Worm (Caenorhabditis elegans): ENCODE results near the gene C34C6.3.

C34C6.3 gene

ce11 chrII:8738955-8739354, 47.2 kb downstream of the C34C6.3 start (continued):
- TF ChIP-seq nhr-25 (tag; optimal IDR thresholded peaks at IDR 0.05; ENCODE audit: borderline replicate concordance, insufficient read depth) = no peak
- no peak for TF ChIP-seq set-16 (GFP tag; IDR thresholded peaks at IDR 0.05)
- no peak for TF ChIP-seq pha-4 (GFP tag; IDR thresholded peaks at IDR 0.05)
- TF ChIP-seq pha-4 (tag; optimal IDR thresholded peaks at IDR 0.05) = no peak
- no peak for TF ChIP-seq egl-43 (GFP tag; IDR thresholded peaks at IDR 0.05)
- TF ChIP-seq snpc-1.2 (GFP tag; IDR thresholded peaks at IDR 0.05) = no peak
- no peak for TF ChIP-seq arid-1 (GFP tag; conservative IDR thresholded peaks at IDR 0.05)
- no peak for TF ChIP-seq rbr-2 (tag; optimal IDR thresholded peaks at IDR 0.05)
- no peak for TF ChIP-seq madf-5 (GFP tag; IDR thresholded peaks at IDR 0.05)
- TF ChIP-seq unc-39 (tag; optimal IDR thresholded peaks at IDR 0.05) = no peak

ce11 chrII:8740326-8740949, 48.7 kb downstream of the C34C6.3 start:
- TF ChIP-seq ceh-20 (GFP tag; IDR thresholded peaks at IDR 0.05) (peak; percentile 40; the same call in 1 of the 2 replicates), daf-12 (tag; optimal IDR thresholded peaks at IDR 0.05) (no peak), snpc-1.2 (GFP tag; IDR thresholded peaks at IDR 0.05) (no peak), Y48G9A.11 (GFP tag; IDR thresholded peaks at IDR 0.05) (no peak), dmd-6 (GFP tag; IDR thresholded peaks at IDR 0.05) (peak; percentile 98), madf-9 (GFP tag; conservative IDR thresholded peaks at IDR 0.05) (0 out of 2 replicates have a peak, but pooled peaks have one; percentile 27), tra-1 (GFP tag; IDR thresholded peaks at IDR 0.05) (peak; percentile 84), ceh-32 (tag; optimal IDR thresholded peaks at IDR 0.05; ENCODE audit: poor library complexity) (no peak), lin-38 (GFP tag; IDR thresholded peaks at IDR 0.05) (no peak), pqm-1 (tag; optimal IDR thresholded peaks at IDR 0.05) (peak; percentile 81), nhr-77 (tag; optimal IDR thresholded peaks at IDR 0.05) (peak; percentile 71), zfp-3 (GFP tag; conservative IDR thresholded peaks at IDR 0.05) (0 out of 2 replicates have a peak, but pooled peaks have one; percentile 24), daf-16 (GFP tag; optimal IDR thresholded peaks at IDR 0.05) (no peak), daf-16 (tag; optimal IDR thresholded peaks at IDR 0.05) (peak; percentile 83), hif-1 (tag; optimal IDR thresholded peaks at IDR 0.05) (peak; percentile 62 to 96), lsy-2 (tag; optimal IDR thresholded peaks at IDR 0.05) (peak in 1 of 2 experiments; percentile 42), dve-1 (tag; optimal IDR thresholded peaks at IDR 0.05; ENCODE audit: insufficient read depth) (peak; percentile 75), vab-7 (GFP tag; IDR thresholded peaks at IDR 0.05) (no peak), mxl-3 (GFP tag; optimal IDR thresholded peaks at IDR 0.05) (peak; percentile 35), saeg-2 (GFP tag; IDR thresholded peaks at IDR 0.05) (0 out of 2 replicates have a peak, but pooled peaks have one; percentile 34), nhr-28 (tag; optimal IDR thresholded peaks at IDR 0.05) (peak; percentile 84), nhr-10 (tag; optimal IDR thresholded peaks at IDR 0.05) (peak; percentile 39), lin-1 (GFP tag; IDR thresholded peaks at IDR 0.05) (peak; percentile 87), gei-8 (GFP tag; optimal IDR thresholded peaks at IDR 0.05) (peak; percentile 52), nhr-48 (tag; optimal IDR thresholded peaks at IDR 0.05) (peak; percentile 94), hlh-11 (tag; optimal IDR thresholded peaks at IDR 0.05) (peak; percentile 87), mdt-29 (GFP tag; IDR thresholded peaks at IDR 0.05) (peak; percentile 62; the same call in 1 of the 2 replicates), nhr-102 (tag; optimal IDR thresholded peaks at IDR 0.05) (peak; percentile 22), hlh-30 (tag; optimal IDR thresholded peaks at IDR 0.05; ENCODE audit: insufficient read depth) (peak; percentile 67), mdl-1 (tag; optimal IDR thresholded peaks at IDR 0.05) (peak; percentile 49 to 82), F26F4.8 (GFP tag; conservative IDR thresholded peaks at IDR 0.05) (no peak), aha-1 (tag) (peak; percentile 98), nhr-11 (tag; optimal IDR thresholded peaks at IDR 0.05) (peak; percentile 14)
